Worm (Caenorhabditis elegans) whole organism, late embryonic: Measurements from ENCODE around the gene R11D1.3.

Experiments
- C08G9.2 ChIP-seq: sonication (generic microtip); optimal IDR thresholded peaks from 2 replicates; lab custom pipeline; 2016; ENCODE audit warnings: mild to moderate bottlenecking, missing genetic modification characterization, moderate library complexity, missing compliant biosample characterization
- ahr-1 ChIP-seq: sonication (generic microtip); optimal IDR thresholded peaks from 2 replicates; lab custom pipeline; 2016; ENCODE audit warnings: missing genetic modification characterization, missing compliant biosample characterization
- ama-1 ChIP-seq: fragments of 150-350 bp; optimal IDR thresholded peaks from 2 replicates; lab custom pipeline; 2014
- ceh-14 ChIP-seq: sonication (generic microtip); optimal IDR thresholded peaks from 2 replicates; lab custom pipeline; 2016; ENCODE audit warnings: missing genotype, missing genetic modification characterization, missing compliant biosample characterization
- ceh-18 ChIP-seq: sonication (generic microtip); optimal IDR thresholded peaks from 2 replicates; lab custom pipeline; 2016; ENCODE audit warnings: missing genetic modification characterization, missing compliant biosample characterization
- ceh-19 ChIP-seq: fragments of 200-800 bp; sonication (Bioruptor generic); optimal IDR thresholded peaks from 2 replicates; lab custom pipeline; 2018; ENCODE audit warnings: mild to moderate bottlenecking, missing genetic modification characterization, missing compliant biosample characterization
- ceh-2 ChIP-seq: sonication (generic microtip); optimal IDR thresholded peaks from 2 replicates; lab custom pipeline; 2016; ENCODE audit warnings: missing genotype, missing genetic modification characterization, missing compliant biosample characterization
- ceh-30 ChIP-seq: fragments of 150-350 bp; optimal IDR thresholded peaks from 2 replicates; lab custom pipeline; 2014; ENCODE audit warnings: missing biosample characterization, missing genetic modification characterization
- ceh-34 ChIP-seq: sonication (generic microtip); optimal IDR thresholded peaks from 2 replicates; lab custom pipeline; 2016; ENCODE audit warnings: mild to moderate bottlenecking, missing genetic modification characterization, missing compliant biosample characterization
- ceh-6 ChIP-seq: fragments of 200-800 bp; sonication (Bioruptor generic); optimal IDR thresholded peaks from 2 replicates; lab custom pipeline; 2018; ENCODE audit warnings: mild to moderate bottlenecking, missing genetic modification characterization, missing compliant biosample characterization
- ceh-9 ChIP-seq: sonication (generic microtip); optimal IDR thresholded peaks from 2 replicates; lab custom pipeline; 2016; ENCODE audit warnings: mild to moderate bottlenecking, missing genetic modification characterization, inconsistent platforms, missing compliant biosample characterization
- dve-1 ChIP-seq: sonication (generic microtip); optimal IDR thresholded peaks from 2 replicates; lab custom pipeline; 2017; ENCODE audit warnings: antibody characterized with exemption, mild to moderate bottlenecking, missing genetic modification characterization, missing compliant biosample characterization
- elt-2 ChIP-seq: sonication (generic microtip); optimal IDR thresholded peaks from 2 replicates; lab custom pipeline; 2016; ENCODE audit warnings: missing genetic modification reagents, missing genetic modification characterization, missing compliant biosample characterization
- ets-4 ChIP-seq: sonication (generic microtip); optimal IDR thresholded peaks from 2 replicates; lab custom pipeline; 2016; ENCODE audit warnings: missing genetic modification characterization, missing compliant biosample characterization
- fax-1 ChIP-seq: sonication (generic microtip); optimal IDR thresholded peaks from 2 replicates; lab custom pipeline; 2016; ENCODE audit warnings: missing genotype, missing genetic modification characterization, missing compliant biosample characterization
- fkh-10 ChIP-seq: fragments of 150-350 bp; optimal IDR thresholded peaks from 2 replicates; lab custom pipeline; 2014; ENCODE audit warnings: missing biosample characterization, missing genetic modification reagents, missing genetic modification characterization
- hlh-15 ChIP-seq: sonication (generic microtip); optimal IDR thresholded peaks from 2 replicates; lab custom pipeline; 2016; ENCODE audit warnings: missing genetic modification characterization, missing compliant biosample characterization
- hlh-30 ChIP-seq: sonication (generic microtip); optimal IDR thresholded peaks from 2 replicates; lab custom pipeline; 2017; ENCODE audit warnings: antibody characterized with exemption, missing genetic modification characterization, missing compliant biosample characterization; ENCODE audit not compliant: insufficient read depth
- hlh-6 ChIP-seq: sonication (generic microtip); optimal IDR thresholded peaks from 2 replicates; lab custom pipeline; 2016; ENCODE audit warnings: missing genotype, missing genetic modification characterization, missing compliant biosample characterization
- hlh-8 ChIP-seq: sonication (generic microtip); optimal IDR thresholded peaks from 2 replicates; lab custom pipeline; 2016; ENCODE audit warnings: missing genotype, missing genetic modification characterization, missing compliant biosample characterization
- lim-6 ChIP-seq: sonication (generic microtip); optimal IDR thresholded peaks from 2 replicates; lab custom pipeline; 2016; ENCODE audit warnings: missing genetic modification characterization, missing compliant biosample characterization
- mec-3 ChIP-seq: sonication (generic microtip); optimal IDR thresholded peaks from 2 replicates; lab custom pipeline; 2016; ENCODE audit warnings: borderline replicate concordance, missing genetic modification characterization, missing compliant biosample characterization
- nhr-232 ChIP-seq: sonication (generic microtip); optimal IDR thresholded peaks from 2 replicates; lab custom pipeline; 2016; ENCODE audit warnings: missing genetic modification characterization, missing compliant biosample characterization
- npax-4 ChIP-seq: sonication (generic microtip); optimal IDR thresholded peaks from 2 replicates; lab custom pipeline; 2016; ENCODE audit warnings: missing genetic modification characterization, missing compliant biosample characterization
- pag-3 ChIP-seq: sonication (generic microtip); optimal IDR thresholded peaks from 2 replicates; lab custom pipeline; 2016; ENCODE audit warnings: missing compliant biosample characterization, missing genetic modification characterization, borderline replicate concordance
- pax-1 ChIP-seq: fragments of 150-350 bp; optimal IDR thresholded peaks from 2 replicates; lab custom pipeline; 2014; ENCODE audit warnings: missing biosample characterization, missing genetic modification characterization
- pha-2 ChIP-seq: sonication (generic microtip); optimal IDR thresholded peaks from 2 replicates; lab custom pipeline; 2017; ENCODE audit warnings: mild to moderate bottlenecking, missing genetic modification characterization, missing compliant biosample characterization
- pha-4 ChIP-seq: fragments of 150-350 bp; optimal IDR thresholded peaks from 2 replicates; lab custom pipeline; 2018; ENCODE audit warnings: missing biosample characterization, missing genetic modification reagents, missing genetic modification characterization
- pqm-1 ChIP-seq: sonication (generic microtip); optimal IDR thresholded peaks from 2 replicates; lab custom pipeline; 2016; ENCODE audit warnings: missing genetic modification characterization, missing compliant biosample characterization
- pros-1 ChIP-seq: fragments of 150-350 bp; optimal IDR thresholded peaks from 2 replicates; lab custom pipeline; 2014; ENCODE audit warnings: missing biosample characterization, missing genetic modification reagents, missing genetic modification characterization
- ref-2 ChIP-seq: sonication (generic microtip); optimal IDR thresholded peaks from 2 replicates; lab custom pipeline; 2016; ENCODE audit warnings: missing genetic modification characterization, missing compliant biosample characterization
- rnt-1 ChIP-seq: sonication (generic microtip); optimal IDR thresholded peaks from 2 replicates; lab custom pipeline; 2016; ENCODE audit warnings: missing genetic modification characterization, missing compliant biosample characterization
- sox-4 ChIP-seq: sonication (generic microtip); optimal IDR thresholded peaks from 2 replicates; lab custom pipeline; 2017; ENCODE audit warnings: mild to moderate bottlenecking, missing genetic modification characterization, inconsistent platforms, missing compliant biosample characterization
- syd-9 ChIP-seq: sonication (generic microtip); optimal IDR thresholded peaks from 2 replicates; lab custom pipeline; 2016; ENCODE audit warnings: mild to moderate bottlenecking, missing genetic modification characterization, moderate library complexity, missing compliant biosample characterization
- tbx-2 ChIP-seq: sonication (generic microtip); optimal IDR thresholded peaks from 2 replicates; lab custom pipeline; 2016; ENCODE audit warnings: missing genetic modification characterization, missing compliant biosample characterization
- tbx-7 ChIP-seq: sonication (generic microtip); optimal IDR thresholded peaks from 2 replicates; lab custom pipeline; 2016; ENCODE audit warnings: missing genotype, missing genetic modification characterization, missing compliant biosample characterization
- ttx-3 ChIP-seq: sonication (generic microtip); optimal IDR thresholded peaks from 2 replicates; lab custom pipeline; 2016; ENCODE audit warnings: missing genetic modification reagents, missing genetic modification characterization, missing compliant biosample characterization
- unc-42 ChIP-seq: sonication (generic microtip); optimal IDR thresholded peaks from 2 replicates; lab custom pipeline; 2016; ENCODE audit warnings: missing genotype, missing genetic modification characterization, missing compliant biosample characterization
- unc-55 ChIP-seq: sonication (generic microtip); optimal IDR thresholded peaks from 2 replicates; lab custom pipeline; 2017; ENCODE audit warnings: missing biosample characterization, missing genetic modification reagents, missing genetic modification characterization
- unc-86 ChIP-seq: sonication (generic microtip); optimal IDR thresholded peaks from 2 replicates; lab custom pipeline; 2016; ENCODE audit warnings: missing genetic modification characterization, missing compliant biosample characterization
- ztf-16 ChIP-seq: sonication (generic microtip); optimal IDR thresholded peaks from 2 replicates; lab custom pipeline; 2017; ENCODE audit warnings: missing genetic modification characterization, missing compliant biosample characterization

R11D1.3 gene

DNA sequence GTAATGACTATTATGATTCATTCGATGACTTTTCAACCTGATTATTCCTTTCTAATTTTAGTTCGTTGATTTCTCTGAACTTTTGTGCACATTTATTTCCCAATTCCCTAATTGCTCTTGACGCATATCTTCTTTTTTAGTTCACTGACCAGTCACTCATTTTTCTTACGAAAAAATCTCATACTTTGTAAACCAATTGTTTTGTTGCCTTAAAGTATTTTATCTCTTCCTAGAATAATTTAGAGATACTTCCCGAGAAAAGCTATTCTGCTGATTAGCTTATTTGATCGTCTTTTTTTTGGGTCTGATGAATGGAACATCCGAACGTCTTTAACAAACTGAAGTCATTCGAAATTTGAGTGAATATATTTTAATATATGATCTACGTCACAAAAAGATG is 32.6 kb downstream of the R11D1.3 start:
- TF ChIP-seq unc-86 (no peak), pqm-1 (no peak), pha-2 (no peak), ztf-16 (tag; lab: Kevin White, UChicago) (no peak), npax-4 (tag; lab: Kevin White, UChicago) (no peak), ceh-14 (tag; lab: Kevin White, UChicago) (no peak), sox-4 (tag; lab: Kevin White, UChicago) (no peak), ceh-6 (GFP tag; lab: Kevin White, UChicago) (no peak), ceh-19 (GFP tag; lab: Kevin White, UChicago) (no peak), fkh-10 (GFP tag; lab: Kevin White, UChicago) (no peak), ceh-2 (tag; lab: Kevin White, UChicago) (no peak), hlh-8 (tag; lab: Kevin White, UChicago) (no peak), pros-1 (tag; lab: Kevin White, UChicago) (no peak), ttx-3 (tag; lab: Kevin White, UChicago) (no peak), hlh-6 (no peak), hlh-30 (tag; lab: Kevin White, UChicago) (no peak), C08G9.2 (no peak)

ce11 chrV:12676299-12676698 is 35.6 kb downstream of the R11D1.3 start:
- TF ChIP-seq lim-6 (tag; lab: Kevin White, UChicago), result no peak
- no peak for TF ChIP-seq elt-2 (tag; lab: Kevin White, UChicago)
- no peak for TF ChIP-seq dve-1 (tag; lab: Kevin White, UChicago)
- no peak for TF ChIP-seq fkh-10 (GFP tag; lab: Kevin White, UChicago)
- TF ChIP-seq mec-3 (tag; lab: Kevin White, UChicago), result no peak
- TF ChIP-seq tbx-2 (tag; lab: Kevin White, UChicago), result no peak
- no peak for TF ChIP-seq ref-2
- TF ChIP-seq rnt-1 (tag; lab: Kevin White, UChicago), result no peak
- no peak for TF ChIP-seq ceh-34 (tag; lab: Kevin White, UChicago)

DNA sequence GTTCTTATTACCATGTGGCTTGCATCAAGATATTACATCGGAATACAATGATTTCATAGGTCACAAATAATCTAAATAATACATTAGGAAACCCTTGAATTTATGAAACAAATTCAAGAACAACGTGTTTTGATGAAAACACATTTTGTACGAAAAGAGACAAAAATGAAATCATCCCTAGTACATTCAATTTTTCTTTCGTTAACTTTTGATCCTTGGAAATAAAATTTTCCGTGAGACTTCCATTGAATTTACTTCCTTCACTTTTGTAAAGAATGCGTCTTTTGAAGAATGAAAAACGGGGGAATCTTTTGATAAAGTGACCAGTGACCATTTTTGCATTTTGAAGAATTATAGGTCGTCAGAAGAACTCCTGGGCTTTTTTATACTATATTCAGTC is 38.2 kb downstream of the R11D1.3 start:
- TF ChIP-seq unc-55 (GFP tag; lab: Kevin White, UChicago) (no peak), ceh-30 (tag; lab: Kevin White, UChicago) (no peak), ets-4 (tag; lab: Kevin White, UChicago) (no peak), pax-1 (tag; lab: Kevin White, UChicago) (no peak), ahr-1 (tag; lab: Kevin White, UChicago) (no peak)
- TF ChIP-seq, all 69 proteins: peak for 0

ce11 chrV:12670607-12671006 is 41.3 kb downstream of the R11D1.3 start, which contains the start of gene srx-116:
Gene srx-116 (plus strand): TSS chrV:12670907.
- TF ChIP-seq pha-4 (tag; lab: Kevin White, UChicago) (no peak), ama-1 (lab: Kevin White, UChicago) (no peak), ceh-9 (no peak), hlh-30 (tag; lab: Kevin White, UChicago) (no peak), fax-1 (no peak), hlh-15 (no peak), unc-42 (tag; lab: Kevin White, UChicago) (no peak), mec-3 (tag; lab: Kevin White, UChicago) (no peak), tbx-7 (no peak), syd-9 (no peak), hlh-8 (tag; lab: Kevin White, UChicago) (no peak), ceh-18 (tag; lab: Kevin White, UChicago) (no peak), pag-3 (tag; lab: Kevin White, UChicago) (no peak), nhr-232 (tag; lab: Kevin White, UChicago) (no peak)
- TF ChIP-seq, all 69 proteins: peak for 0
